Fruit fly (Drosophila melanogaster) whole organism, embryonic: ENCODE measurements around the gene CG10481.
A peak's percentile ranks its signal among the peaks of the same experiment; 100 is the strongest.

Experiments used
- Bgb ChIP-seq: fragments of 200-800 bp; sonication (Bioruptor generic); IDR thresholded peaks from 2 replicates; pipeline ENCODE4 v1.3.6; 2022; ENCODE audit warnings: missing biosample characterization, missing genetic modification characterization; ENCODE audit not compliant: partially characterized antibody
- CG11398 ChIP-seq: fragments of 200-800 bp; sonication (Bioruptor generic); optimal IDR thresholded peaks from 2 replicates; lab custom pipeline; 2016; ENCODE audit warnings: missing biosample characterization, missing genetic modification characterization
- CG13894 ChIP-seq: fragments of 200-800 bp; sonication (Bioruptor generic); optimal IDR thresholded peaks from 3 replicates; lab custom pipeline; 2018; ENCODE audit warnings: missing biosample characterization, mild to moderate bottlenecking, missing genetic modification characterization, moderate library complexity
- CG14710 ChIP-seq: fragments of 200-800 bp; sonication (Bioruptor generic); optimal IDR thresholded peaks from 3 replicates; lab custom pipeline; 2019; ENCODE audit warnings: missing biosample characterization, mild to moderate bottlenecking, missing genetic modification characterization, moderate library complexity
- CG15011 ChIP-seq: fragments of 200-800 bp; sonication (Bioruptor generic); optimal IDR thresholded peaks from 3 replicates; lab custom pipeline; 2018; ENCODE audit warnings: missing biosample characterization, mild to moderate bottlenecking, missing genetic modification characterization
- CG1529 ChIP-seq: fragments of 200-800 bp; sonication (Bioruptor generic); optimal IDR thresholded peaks from 3 replicates; lab custom pipeline; 2018; ENCODE audit warnings: missing biosample characterization, missing genetic modification characterization
- CG15479 ChIP-seq: fragments of 200-800 bp; sonication (Bioruptor generic); optimal IDR thresholded peaks from 3 replicates; lab custom pipeline; 2019; ENCODE audit warnings: missing biosample characterization, mild to moderate bottlenecking, missing genetic modification characterization, moderate library complexity
- CG17829 ChIP-seq: fragments of 200-800 bp; optimal IDR thresholded peaks from 2 replicates; lab custom pipeline; 2019; ENCODE audit warnings: missing biosample characterization, mild to moderate bottlenecking, missing genetic modification characterization, moderate library complexity
- CG1792 ChIP-seq: fragments of 200-800 bp; sonication (Bioruptor generic); optimal IDR thresholded peaks from 2 replicates; lab custom pipeline; 2016; ENCODE audit warnings: missing biosample characterization, missing genetic modification characterization
- CG2116 ChIP-seq: fragments of 200-800 bp; sonication (Bioruptor generic); optimal IDR thresholded peaks from 3 replicates; lab custom pipeline; 2018; ENCODE audit warnings: missing biosample characterization, mild to moderate bottlenecking, missing genetic modification characterization
- CG3065 ChIP-seq: fragments of 200-800 bp; sonication (Bioruptor generic); optimal IDR thresholded peaks from 2 replicates; lab custom pipeline; 2016; ENCODE audit warnings: missing biosample characterization, missing genetic modification characterization
- CG31388 ChIP-seq: fragments of 200-800 bp; sonication (Bioruptor generic); optimal IDR thresholded peaks from 2 replicates; lab custom pipeline; 2016; ENCODE audit warnings: missing biosample characterization, missing genetic modification characterization
- CG7786 ChIP-seq: fragments of 200-800 bp; sonication (Bioruptor generic); optimal IDR thresholded peaks from 2 replicates; lab custom pipeline; 2016; ENCODE audit warnings: missing biosample characterization, missing genetic modification characterization
- CG9215 ChIP-seq: fragments of 200-800 bp; sonication (Bioruptor generic); IDR thresholded peaks from 2 replicates; pipeline ENCODE4 v1.3.6; 2022; ENCODE audit warnings: missing biosample characterization, missing genetic modification characterization
- CG9727 ChIP-seq: fragments of 200-800 bp; sonication (Bioruptor generic); optimal IDR thresholded peaks from 3 replicates; lab custom pipeline; 2017; ENCODE audit warnings: missing biosample characterization, mild to moderate bottlenecking, missing genetic modification characterization
- Dref ChIP-seq: fragments of 200-800 bp; sonication (Bioruptor generic); IDR thresholded peaks from 2 replicates; pipeline ENCODE4 v1.3.6; 2022; ENCODE audit warnings: missing biosample characterization, missing genetic modification characterization
- Ets65A ChIP-seq: fragments of 200-800 bp; sonication (Bioruptor generic); peaks from one replicate; lab custom pipeline; 2016; ENCODE audit warnings: missing biosample characterization, missing genetic modification characterization
- Ets97D ChIP-seq: fragments of 200-800 bp; sonication (Bioruptor generic); optimal IDR thresholded peaks from 3 replicates; lab custom pipeline; 2016; ENCODE audit warnings: missing biosample characterization, missing genetic modification characterization
- H2.0 ChIP-seq: fragments of 200-800 bp; sonication (Bioruptor generic); IDR thresholded peaks from 2 replicates; pipeline ENCODE4 v1.3.6; 2022; ENCODE audit warnings: missing biosample characterization, missing genetic modification characterization
- HLH3B ChIP-seq: fragments of 200-800 bp; sonication (Bioruptor generic); IDR thresholded peaks from 2 replicates; pipeline ENCODE4 v1.3.6; 2022; ENCODE audit warnings: missing biosample characterization, missing genetic modification characterization
- HLHmδ ChIP-seq: fragments of 200-800 bp; sonication (Bioruptor generic); optimal IDR thresholded peaks from 2 replicates; lab custom pipeline; 2018; ENCODE audit warnings: missing biosample characterization, mild to moderate bottlenecking, missing genetic modification characterization, moderate library complexity
- Hmx ChIP-seq: fragments of 200-800 bp; sonication (Bioruptor generic); optimal IDR thresholded peaks from 2 replicates; lab custom pipeline; 2016; ENCODE audit warnings: missing biosample characterization, missing genetic modification characterization
- Hr3 ChIP-seq: fragments of 200-800 bp; sonication (Bioruptor generic); optimal IDR thresholded peaks from 3 replicates; lab custom pipeline; 2016; ENCODE audit warnings: missing biosample characterization, missing genetic modification characterization
- NFAT ChIP-seq: fragments of 200-800 bp; sonication (Bioruptor generic); IDR thresholded peaks from 2 replicates; pipeline ENCODE4 v1.3.6; 2022; ENCODE audit warnings: missing biosample characterization, missing genetic modification characterization
- Nf-YC ChIP-seq: fragments of 200-800 bp; optimal IDR thresholded peaks from 3 replicates; lab custom pipeline; 2019; ENCODE audit warnings: missing biosample characterization, mild to moderate bottlenecking, missing genetic modification characterization, moderate library complexity
- Six4 ChIP-seq: fragments of 200-800 bp; sonication (Bioruptor generic); optimal IDR thresholded peaks from 2 replicates; lab custom pipeline; 2016; ENCODE audit warnings: missing biosample characterization, missing genetic modification characterization
- Trl ChIP-seq, 3 experiments: fragments of >200 bp in 2 of 3; fragments of 200-800 bp in 1 of 3; sonication (Bioruptor generic) in 1 of 3; optimal IDR thresholded peaks; 2 replicates in 1 of 3; 3 replicates in 2 of 3; lab custom pipeline; 2016 to 2017; ENCODE audit warnings: missing biosample characterization in 1 of 3, missing genetic modification characterization in 1 of 3
- btn ChIP-seq: fragments of 200-800 bp; sonication (Bioruptor generic); optimal IDR thresholded peaks from 2 replicates; lab custom pipeline; 2016; ENCODE audit warnings: missing biosample characterization, missing genetic modification characterization
- chn ChIP-seq: fragments of 200-800 bp; sonication (Bioruptor generic); optimal IDR thresholded peaks from 2 replicates; lab custom pipeline; 2016; ENCODE audit warnings: missing biosample characterization, missing genetic modification characterization
- crc ChIP-seq: fragments of 200-800 bp; sonication (Bioruptor generic); optimal IDR thresholded peaks from 2 replicates; lab custom pipeline; 2016; ENCODE audit warnings: missing biosample characterization, missing genetic modification characterization
- cwo ChIP-seq: fragments of 200-800 bp; sonication (Bioruptor generic); optimal IDR thresholded peaks from 3 replicates; lab custom pipeline; 2017; ENCODE audit warnings: missing biosample characterization, missing genetic modification characterization, mild to moderate bottlenecking, moderate library complexity, missing genetic modification reagents
- gcm2 ChIP-seq: fragments of 200-800 bp; sonication (Bioruptor generic); optimal IDR thresholded peaks from 2 replicates; lab custom pipeline; 2016; ENCODE audit warnings: missing biosample characterization, missing genetic modification characterization
- gem ChIP-seq: fragments of 200-800 bp; sonication (Bioruptor generic); optimal IDR thresholded peaks from 2 replicates; lab custom pipeline; 2019; ENCODE audit warnings: missing biosample characterization, mild to moderate bottlenecking, missing genetic modification characterization, moderate library complexity
- gsb-n ChIP-seq: fragments of 200-800 bp; sonication (Bioruptor generic); optimal IDR thresholded peaks from 3 replicates; lab custom pipeline; 2018; ENCODE audit warnings: missing biosample characterization, mild to moderate bottlenecking, missing genetic modification characterization
- kay ChIP-seq: fragments of 200-800 bp; sonication (Bioruptor generic); optimal IDR thresholded peaks from 2 replicates; lab custom pipeline; 2016; ENCODE audit warnings: missing biosample characterization, missing genetic modification characterization
- knrl ChIP-seq: fragments of 200-800 bp; sonication (Bioruptor generic); IDR thresholded peaks from 3 replicates; pipeline ENCODE4 v1.3.6; 2022; ENCODE audit warnings: missing biosample characterization, missing genetic modification characterization; ENCODE audit not compliant: partially characterized antibody
- lov ChIP-seq, 2 experiments: fragments of 200-800 bp in 1 of 2; fragments of >200 bp in 1 of 2; sonication (Bioruptor generic) in 1 of 2; IDR thresholded peaks in 1 of 2; optimal IDR thresholded peaks in 1 of 2; 2 replicates in 1 of 2; 3 replicates in 1 of 2; pipeline versions ENCODE4 v1.3.6 to Lab custom; 2017 to 2022; ENCODE audit warnings: missing biosample characterization in 1 of 2, missing genetic modification characterization in 1 of 2
- mam ChIP-seq: fragments of 200-800 bp; sonication (Bioruptor generic); optimal IDR thresholded peaks from 3 replicates; lab custom pipeline; 2016; ENCODE audit warnings: missing biosample characterization, missing genetic modification characterization
- nau ChIP-seq: fragments of 200-800 bp; sonication (Bioruptor generic); optimal IDR thresholded peaks from 3 replicates; lab custom pipeline; 2017; ENCODE audit warnings: missing biosample characterization, mild to moderate bottlenecking, missing genetic modification characterization, missing genetic modification reagents
- nom ChIP-seq: fragments of 200-800 bp; sonication (Bioruptor generic); optimal IDR thresholded peaks from 2 replicates; lab custom pipeline; 2017; ENCODE audit warnings: missing biosample characterization, missing genetic modification characterization, mild to moderate bottlenecking, moderate library complexity, missing genetic modification reagents
- onecut ChIP-seq: fragments of 200-800 bp; sonication (Bioruptor generic); IDR thresholded peaks from 2 replicates; pipeline ENCODE4 v1.3.6; 2022; ENCODE audit warnings: missing biosample characterization, missing genetic modification characterization
- phol ChIP-seq: fragments of 200-800 bp; sonication (Bioruptor generic); optimal IDR thresholded peaks from 3 replicates; lab custom pipeline; 2018; ENCODE audit warnings: missing biosample characterization, mild to moderate bottlenecking, missing genetic modification characterization, moderate library complexity
- ranshi ChIP-seq: fragments of 200-800 bp; sonication (Bioruptor generic); IDR thresholded peaks from 2 replicates; pipeline ENCODE4 v1.3.6; 2022; ENCODE audit warnings: missing biosample characterization, missing genetic modification characterization
- sima ChIP-seq: fragments of 200-800 bp; sonication (Bioruptor generic); optimal IDR thresholded peaks from 2 replicates; lab custom pipeline; 2016; ENCODE audit warnings: missing biosample characterization, missing genetic modification characterization
- sob ChIP-seq: fragments of 200-800 bp; sonication (Bioruptor generic); IDR thresholded peaks from 2 replicates; pipeline ENCODE4 v1.3.6; 2022; ENCODE audit warnings: missing biosample characterization, missing genetic modification characterization
- sqz ChIP-seq: fragments of 200-800 bp; sonication (Bioruptor generic); optimal IDR thresholded peaks from 3 replicates; lab custom pipeline; 2018; ENCODE audit warnings: missing biosample characterization, mild to moderate bottlenecking, missing genetic modification characterization
- toy ChIP-seq: fragments of 200-800 bp; sonication (Bioruptor generic); IDR thresholded peaks from 2 replicates; pipeline ENCODE4 v1.3.6; 2022; ENCODE audit warnings: missing biosample characterization, missing genetic modification characterization
- tup ChIP-seq: fragments of 200-800 bp; sonication (Bioruptor generic); optimal IDR thresholded peaks from 2 replicates; lab custom pipeline; 2016; ENCODE audit warnings: missing biosample characterization, mild to moderate bottlenecking, missing genetic modification characterization, moderate library complexity
- wdn ChIP-seq: fragments of 200-800 bp; sonication (Bioruptor generic); IDR thresholded peaks from 2 replicates; pipeline ENCODE4 v1.3.6; 2022; ENCODE audit warnings: missing biosample characterization, missing genetic modification characterization
- zfh2 ChIP-seq: fragments of 200-800 bp; sonication (Bioruptor generic); optimal IDR thresholded peaks from 2 replicates; lab custom pipeline; 2016; ENCODE audit warnings: missing biosample characterization, missing genetic modification characterization

CG10481 gene

DNA sequence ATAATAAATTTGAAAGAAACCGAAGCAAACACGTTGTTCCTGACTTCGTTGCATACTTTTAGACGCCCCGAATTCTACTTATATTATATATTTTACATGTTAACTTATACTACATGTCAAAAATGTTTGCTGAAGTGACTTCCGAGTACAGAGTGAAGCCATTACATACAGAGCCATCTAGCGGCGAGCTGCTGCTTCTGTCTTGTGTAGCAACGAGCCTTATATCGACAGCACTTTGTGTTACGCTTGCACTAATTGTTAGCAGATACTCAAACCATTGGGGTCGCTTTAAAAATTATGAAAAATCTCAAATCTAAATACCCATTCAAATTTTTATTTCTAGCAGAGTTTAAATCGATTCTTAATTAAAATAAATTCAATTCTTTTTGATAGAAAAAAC is 4.9 kb downstream of the CG10481 start (continued):
- TF ChIP-seq Trl (optimal IDR thresholded peaks at IDR 0.05; lab: Kevin White, UChicago): no peak
- TF ChIP-seq Trl (GFP tag; optimal IDR thresholded peaks at IDR 0.05; lab: Kevin White, UChicago): peak; percentile 72
- TF ChIP-seq CG9215 (GFP tag; lab: Robert Waterston, UW): peak; percentile 45
- TF ChIP-seq toy: no peak; the same call in 1 of the 2 replicates
- TF ChIP-seq cwo (GFP tag; lab: Kevin White, UChicago): no peak
- TF ChIP-seq HLH3B (GFP tag; lab: Robert Waterston, UW): peak; percentile 67
- TF ChIP-seq HLHmδ: peak; percentile 7
- no peak for TF ChIP-seq CG11398 (GFP tag; lab: Kevin White, UChicago)
- TF ChIP-seq CG15011 (GFP tag; lab: Kevin White, UChicago): peak; percentile 14
- TF ChIP-seq Ets65A (GFP tag; lab: Kevin White, UChicago): peak; percentile 99
- TF ChIP-seq CG7786 (GFP tag; lab: Kevin White, UChicago): peak; percentile 54
- peak; percentile 66 for TF ChIP-seq H2.0 (GFP tag; lab: Robert Waterston, UW)
- peak; percentile 40 for TF ChIP-seq CG31388
- TF ChIP-seq CG15479 (GFP tag; lab: Kevin White, UChicago): no peak
- TF ChIP-seq Hr3 (GFP tag; lab: Kevin White, UChicago): peak; percentile 60
- TF ChIP-seq ranshi (GFP tag; lab: Robert Waterston, UW): peak; percentile 73
- TF ChIP-seq Hmx: no peak
- no peak for TF ChIP-seq nau (GFP tag; lab: Kevin White, UChicago)
- no peak for TF ChIP-seq gcm2 (GFP tag; lab: Kevin White, UChicago)
- TF ChIP-seq nom (GFP tag; lab: Kevin White, UChicago): no peak
- no peak for TF ChIP-seq tup (GFP tag; lab: Kevin White, UChicago)
- TF ChIP-seq CG3065 (GFP tag; lab: Kevin White, UChicago): peak; percentile 53
- peak; percentile 59; the same call in 1 of the 3 replicates for TF ChIP-seq knrl (GFP tag; lab: Robert Waterston, UW)
- peak; percentile 76 for TF ChIP-seq Bgb (GFP tag; lab: Robert Waterston, UW)
- peak; percentile 86 for TF ChIP-seq NFAT (GFP tag; lab: Robert Waterston, UW)
- TF ChIP-seq gsb-n (tag; lab: Kevin White, UChicago): peak; percentile 90
- TF ChIP-seq crc (GFP tag; lab: Kevin White, UChicago): no peak
- TF ChIP-seq Ets97D: peak; percentile 61
- peak; percentile 82 for TF ChIP-seq CG17829 (tag; lab: Kevin White, UChicago)
- TF ChIP-seq onecut (GFP tag; lab: Robert Waterston, UW): peak; percentile 62
- no peak for TF ChIP-seq btn (GFP tag; lab: Kevin White, UChicago)
- peak; percentile 69 for TF ChIP-seq zfh2 (GFP tag; lab: Kevin White, UChicago)
- TF ChIP-seq Nf-YC: peak; percentile 30
- TF ChIP-seq sima: peak; percentile 10
- TF ChIP-seq CG2116 (GFP tag; lab: Kevin White, UChicago): peak; percentile 30
- TF ChIP-seq CG1792 (GFP tag; lab: Kevin White, UChicago): peak; percentile 47
- peak; percentile 79 for TF ChIP-seq phol (tag; lab: Kevin White, UChicago)
- peak; percentile 10 for TF ChIP-seq Six4
- TF ChIP-seq sqz (GFP tag; lab: Kevin White, UChicago): no peak
- TF ChIP-seq CG13894: peak; percentile 83
- peak; percentile 50 for TF ChIP-seq CG9727 (GFP tag; lab: Kevin White, UChicago)
- TF ChIP-seq kay: peak; percentile 4
- peak; percentile 32 for TF ChIP-seq Dref (GFP tag; lab: Robert Waterston, UW)
- peak; percentile 78 for TF ChIP-seq CG14710 (tag; lab: Kevin White, UChicago)
- 0 out of 2 replicates have a peak, but pooled peaks have one; percentile 6 for TF ChIP-seq wdn (GFP tag; lab: Robert Waterston, UW)
- TF ChIP-seq chn (GFP tag; lab: Kevin White, UChicago): peak; percentile 80
- peak; percentile 61 for TF ChIP-seq CG1529
- TF ChIP-seq gem (tag; lab: Kevin White, UChicago): peak; percentile 72
- TF ChIP-seq lov (optimal IDR thresholded peaks at IDR 0.05; lab: Kevin White, UChicago): no peak
- 0 out of 3 replicates have a peak, but pooled peaks have one; percentile 35 for TF ChIP-seq lov (GFP tag; IDR thresholded peaks at IDR 0.05; lab: Robert Waterston, UW)
- TF ChIP-seq sob (GFP tag; lab: Robert Waterston, UW): peak; percentile 86
- peak; percentile 70 for TF ChIP-seq mam
